Worm (Caenorhabditis elegans) whole organism, early embryonic: ENCODE data around the gene Y51B9A.9.

ENCODE experiments used
- tbx-11 ChIP-seq: fragments of 200-800 bp; sonication (Bioruptor generic); IDR thresholded peaks from 2 replicates; pipeline ENCODE4 v1.3.6; 2022; ENCODE audit warnings: missing genetic modification characterization, missing compliant biosample characterization
- tra-4 ChIP-seq: sonication (generic microtip); optimal IDR thresholded peaks from 2 replicates; lab custom pipeline; 2017; ENCODE audit warnings: missing genetic modification characterization, missing compliant biosample characterization

- no peak for TF ChIP-seq tra-4 (tag; lab: Kevin White, UChicago)
- TF ChIP-seq tbx-11 (GFP tag; lab: Robert Waterston, UW): no peak
Observed at ce11 chrII:9431119-9431518, 33.7 kb upstream of the Y51B9A.9 start.
